Worm (Caenorhabditis elegans): ENCODE measurements around the gene msp-77.
"Not testable (repeated sequence)": the region's sequence is repeated elsewhere in the genome, so short reads cannot be mapped to it uniquely, and the experiment has no call there.

- TF ChIP-seq dao-5, him-1, W03F9.2 (tag; optimal IDR thresholded peaks at IDR 0.05): not testable (repeated sequence)
Observed at ce11 chrIV:9894331-9894730, at the start of gene msp-77.
